Worm (Caenorhabditis elegans): ENCODE measurements around the gene T08D10.5.

The T08D10.5 gene

DNA sequence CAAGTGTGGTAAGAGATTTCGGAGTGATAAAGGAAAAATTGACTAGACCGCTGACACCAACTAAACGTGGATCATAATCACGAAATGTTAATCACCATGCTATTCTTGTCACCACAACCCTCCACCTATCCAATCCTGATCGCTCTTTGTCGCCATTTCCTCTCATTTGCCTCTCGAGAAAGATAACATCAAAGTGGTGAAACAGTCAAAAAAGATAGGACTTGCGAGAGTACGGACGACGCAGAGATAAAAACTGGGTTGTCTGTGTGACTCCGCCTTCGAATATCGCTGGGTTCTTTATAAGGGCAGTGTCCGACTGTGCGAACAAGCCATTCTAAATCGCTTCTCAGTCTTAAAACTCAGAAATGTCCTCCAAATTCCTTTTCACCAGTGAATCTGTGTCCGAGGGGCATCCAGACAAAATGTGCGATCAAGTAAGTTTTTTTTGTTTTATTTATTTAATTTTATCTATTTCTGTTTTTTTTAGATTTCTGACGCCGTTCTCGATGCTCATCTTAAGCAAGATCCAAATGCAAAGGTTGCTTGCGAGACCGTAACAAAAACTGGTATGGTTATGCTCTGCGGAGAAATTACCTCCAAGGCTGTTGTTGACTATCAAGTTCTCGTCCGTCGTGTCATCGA, 8.4 kb downstream of the T08D10.5 start, which contains the start of gene sams-1:
Gene sams-1 (plus strand): TSS at position 300 of the 642 bp plus-strand sequence.
- no peak for TF ChIP-seq sptf-2 (GFP tag; optimal IDR thresholded peaks at IDR 0.05)
- TF ChIP-seq ceh-27 (GFP tag; optimal IDR thresholded peaks at IDR 0.05), result no peak
- no peak for TF ChIP-seq Y95B8A.8 (GFP tag; IDR thresholded peaks at IDR 0.05)
- TF ChIP-seq tbp1 (GFP tag; optimal IDR thresholded peaks at IDR 0.05), result no peak
- TF ChIP-seq hlh-26 (GFP tag; conservative IDR thresholded peaks at IDR 0.05), result no peak
- TF ChIP-seq gei-17 (GFP tag; optimal IDR thresholded peaks at IDR 0.05), result no peak
- no peak for TF ChIP-seq ztf-22 (GFP tag; optimal IDR thresholded peaks at IDR 0.05)
- TF ChIP-seq dox-1 (GFP tag; IDR thresholded peaks at IDR 0.05), result 0 out of 2 replicates have a peak, but pooled peaks have one; percentile 6
- TF ChIP-seq ztf-6 (GFP tag; IDR thresholded peaks at IDR 0.05), result no peak
- TF ChIP-seq B0019.2 (GFP tag; conservative IDR thresholded peaks at IDR 0.05), result no peak
- TF ChIP-seq egl-44 (GFP tag; IDR thresholded peaks at IDR 0.05), result no peak
- no peak for TF ChIP-seq hlh-12 (tag; optimal IDR thresholded peaks at IDR 0.05)
- peak; percentile 8 for TF ChIP-seq nhr-80 (tag; optimal IDR thresholded peaks at IDR 0.05)
- no peak for TF ChIP-seq unc-62 (GFP tag; optimal IDR thresholded peaks at IDR 0.05)
- TF ChIP-seq B0336.3 (GFP tag; IDR thresholded peaks at IDR 0.05), result no peak
- peak; percentile 77 for TF ChIP-seq ama-1 (optimal IDR thresholded peaks at IDR 0.05)
- TF ChIP-seq ama-1 (GFP tag; optimal IDR thresholded peaks at IDR 0.05), result no peak

ce11 chrX:11967034-11967433, 9.7 kb downstream of the T08D10.5 start:
- TF ChIP-seq F10E7.11 (tag; optimal IDR thresholded peaks at IDR 0.05) (no peak), Y79H2A.3 (GFP tag; conservative IDR thresholded peaks at IDR 0.05) (no peak), ets-4 (GFP tag; optimal IDR thresholded peaks at IDR 0.05) (no peak), snpc-4 (GFP tag; optimal IDR thresholded peaks at IDR 0.05) (no peak), snpc-4 (tag; optimal IDR thresholded peaks at IDR 0.05) (no peak), Y56A3A.18 (GFP tag; IDR thresholded peaks at IDR 0.05) (no peak), mcd-1 (GFP tag; IDR thresholded peaks at IDR 0.05) (no peak), egrh-3 (GFP tag; IDR thresholded peaks at IDR 0.05) (no peak), zfh-2 (GFP tag; conservative IDR thresholded peaks at IDR 0.05) (no peak), attf-6 (GFP tag; IDR thresholded peaks at IDR 0.05) (no peak), F37B4.10 (GFP tag; IDR thresholded peaks at IDR 0.05) (no peak), unc-62 (GFP tag; optimal IDR thresholded peaks at IDR 0.05) (no peak), hsf-1 (GFP tag; IDR thresholded peaks at IDR 0.05) (no peak), bed-1 (GFP tag; IDR thresholded peaks at IDR 0.05) (no peak), nhr-27 (tag; optimal IDR thresholded peaks at IDR 0.05) (no peak), mxl-1 (tag; optimal IDR thresholded peaks at IDR 0.05) (no peak), let-607 (tag; optimal IDR thresholded peaks at IDR 0.05) (no peak)

- TF ChIP-seq F49E8.2 (tag; optimal IDR thresholded peaks at IDR 0.05; ENCODE audit: insufficient read depth) (no peak), him-1 (tag; optimal IDR thresholded peaks at IDR 0.05) (no peak), T07F8.4 (tag; optimal IDR thresholded peaks at IDR 0.05) (no peak), mel-28 (tag; optimal IDR thresholded peaks at IDR 0.05; ENCODE audit: borderline replicate concordance) (no peak), tlf-1 (GFP tag; optimal IDR thresholded peaks at IDR 0.05) (no peak), nfya-2 (GFP tag; IDR thresholded peaks at IDR 0.05) (no peak), ekl-4 (GFP tag; IDR thresholded peaks at IDR 0.05) (no peak; the same call in 1 of the 2 replicates), hrde-1 (tag; optimal IDR thresholded peaks at IDR 0.05; ENCODE audit: borderline replicate concordance) (no peak), B0336.3 (GFP tag; IDR thresholded peaks at IDR 0.05) (peak; percentile 13; the same call in 1 of the 2 replicates), Y56A3A.18 (GFP tag; IDR thresholded peaks at IDR 0.05) (peak; percentile 56), lsl-1 (GFP tag; optimal IDR thresholded peaks at IDR 0.05) (no peak), hmg-20 (GFP tag; IDR thresholded peaks at IDR 0.05) (no peak), ceh-100 (GFP tag; IDR thresholded peaks at IDR 0.05) (peak; percentile 12; the same call in 1 of the 2 replicates), nhr-80 (tag; optimal IDR thresholded peaks at IDR 0.05) (peak; percentile 59), unc-130 (GFP tag; optimal IDR thresholded peaks at IDR 0.05) (no peak), Y53G8AR.9 (GFP tag; conservative IDR thresholded peaks at IDR 0.05) (peak; percentile 52; the same call in 1 of the 2 replicates), T26A5.8 (tag; optimal IDR thresholded peaks at IDR 0.05) (peak; percentile 11)
Measured at ce11 chrX:11968024-11968598, 10.8 kb downstream of the T08D10.5 start.
